Fruit fly (Drosophila melanogaster) Kc167 (cell line): ENCODE data around the gene CG8664.

Experiments
- Sin3A ChIP-seq: fragments of >200 bp; optimal IDR thresholded peaks from 2 replicates; lab custom pipeline; 2018; ENCODE audit warnings: missing external identifiers
- h ChIP-seq: fragments of >200 bp; optimal IDR thresholded peaks from 3 replicates; lab custom pipeline; 2018; ENCODE audit warnings: missing external identifiers
- insv ChIP-seq: fragments of >200 bp; optimal IDR thresholded peaks from 3 replicates; lab custom pipeline; 2018; ENCODE audit warnings: missing external identifiers
- ttk ChIP-seq: sonication (Bioruptor generic); optimal IDR thresholded peaks from 2 replicates; lab custom pipeline; 2017; ENCODE audit warnings: missing external identifiers

dm6 chrX:17255677-17256076, 26.8 kb downstream of the CG8664 start:
- TF ChIP-seq insv (lab: Kevin White, UChicago) = no peak
- TF ChIP-seq ttk (lab: Kevin White, UChicago) = no peak
- TF ChIP-seq Sin3A (lab: Kevin White, UChicago) = no peak
- no peak for TF ChIP-seq h (lab: Kevin White, UChicago)
